Fruit fly (Drosophila melanogaster): ENCODE results near the gene dpr19.

dpr19 gene

DNA sequence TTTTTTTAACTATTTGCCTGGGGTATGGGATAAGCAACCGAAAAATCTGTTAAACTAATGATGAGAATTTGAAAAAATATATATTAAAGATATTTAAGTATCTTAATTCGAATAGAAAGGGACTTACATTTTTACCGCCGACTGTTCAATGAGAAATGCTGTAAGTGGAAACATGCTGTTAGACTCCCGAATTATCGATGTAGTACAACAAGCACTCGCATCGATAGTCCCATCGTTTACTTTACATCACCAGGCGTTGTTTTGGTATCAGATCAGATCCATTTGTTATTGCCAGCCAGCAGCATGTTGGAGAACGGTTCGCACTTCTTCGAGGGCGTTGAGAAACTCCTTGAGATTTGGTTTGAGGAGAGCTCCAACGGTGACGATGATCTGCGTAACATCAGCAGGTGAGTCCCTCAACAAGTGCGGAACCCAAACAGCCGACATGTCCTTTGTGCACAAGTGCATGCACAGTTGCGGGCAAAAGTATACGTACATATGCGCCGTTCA is 36.7 kb upstream of the dpr19 start, which contains the start of gene SamDC (continued):
- TF ChIP-seq D (optimal IDR thresholded peaks at IDR 0.05) (no peak), D (GFP tag; optimal IDR thresholded peaks at IDR 0.05) (no peak), MBD-R2 (GFP tag; IDR thresholded peaks at IDR 0.05) (peak; percentile 78), Neu2 (GFP tag; optimal IDR thresholded peaks at IDR 0.05; ENCODE audit: borderline replicate concordance) (no peak), Opbp (GFP tag; IDR thresholded peaks at IDR 0.05; ENCODE audit: partially characterized antibody) (peak; percentile 83), ap (GFP tag; IDR thresholded peaks at IDR 0.05) (no peak), CG10565 (GFP tag; optimal IDR thresholded peaks at IDR 0.05) (no peak), zen (tag; optimal IDR thresholded peaks at IDR 0.05) (peak; percentile 58), CG33557 (GFP tag; optimal IDR thresholded peaks at IDR 0.05) (no peak), HmgD (GFP tag; optimal IDR thresholded peaks at IDR 0.05) (peak; percentile 27), prd (optimal IDR thresholded peaks at IDR 0.05) (no peak), prd (GFP tag; IDR thresholded peaks at IDR 0.05) (no peak; the same call in 1 of the 3 replicates), bigmax (GFP tag; optimal IDR thresholded peaks at IDR 0.05) (peak; percentile 46), nau (GFP tag; optimal IDR thresholded peaks at IDR 0.05) (no peak), Fer2 (tag; optimal IDR thresholded peaks at IDR 0.05) (no peak), ttk (GFP tag; IDR thresholded peaks at IDR 0.05) (no peak; the same call in 1 of the 2 replicates), CG32767 (GFP tag; IDR thresholded peaks at IDR 0.05) (no peak), CG14441 (GFP tag; IDR thresholded peaks at IDR 0.05) (peak; percentile 5; the same call in 1 of the 2 replicates), run (tag; optimal IDR thresholded peaks at IDR 0.05) (no peak), CG7987 (GFP tag; optimal IDR thresholded peaks at IDR 0.05) (peak; percentile 21), ara (GFP tag; IDR thresholded peaks at IDR 0.05) (peak; percentile 58; the same call in 1 of the 2 replicates), sim (GFP tag; IDR thresholded peaks at IDR 0.05) (no peak), Vsx1 (GFP tag; optimal IDR thresholded peaks at IDR 0.05) (no peak), sens-2 (GFP tag; IDR thresholded peaks at IDR 0.05) (no peak), cwo (GFP tag; optimal IDR thresholded peaks at IDR 0.05) (no peak), Scr (GFP tag; IDR thresholded peaks at IDR 0.05; ENCODE audit: partially characterized antibody) (peak; percentile 85), Doc2 (GFP tag; IDR thresholded peaks at IDR 0.05) (no peak), tin (GFP tag; optimal IDR thresholded peaks at IDR 0.05) (peak; percentile 13), aop (GFP tag; IDR thresholded peaks at IDR 0.05) (no peak), CG17802 (tag; optimal IDR thresholded peaks at IDR 0.05) (peak; percentile 91), CG9797 (GFP tag; optimal IDR thresholded peaks at IDR 0.05) (peak; percentile 44), fd64A (GFP tag; optimal IDR thresholded peaks at IDR 0.05) (no peak), CG16779 (GFP tag; IDR thresholded peaks at IDR 0.05) (no peak), chif (GFP tag; optimal IDR thresholded peaks at IDR 0.05) (peak in 1 of 2 experiments; percentile 24), pb (GFP tag; optimal IDR thresholded peaks at IDR 0.05) (peak; percentile 39), Fer3 (tag; optimal IDR thresholded peaks at IDR 0.05) (peak; percentile 34), D19A (tag; optimal IDR thresholded peaks at IDR 0.05) (peak; percentile 55), HLH4C (GFP tag; IDR thresholded peaks at IDR 0.05; ENCODE audit: partially characterized antibody) (peak; percentile 76), MTF-1 (GFP tag; optimal IDR thresholded peaks at IDR 0.05; ENCODE audit: borderline replicate concordance) (no peak), sna (GFP tag; IDR thresholded peaks at IDR 0.05; ENCODE audit: partially characterized antibody) (peak; percentile 63), chinmo (GFP tag; IDR thresholded peaks at IDR 0.05; ENCODE audit: partially characterized antibody) (peak; percentile 90; the same call in 3 of the 4 replicates), CG3281 (GFP tag; optimal IDR thresholded peaks at IDR 0.05) (peak; percentile 26), MESR4 (GFP tag; optimal IDR thresholded peaks at IDR 0.05) (peak; percentile 88), CG1792 (GFP tag; optimal IDR thresholded peaks at IDR 0.05) (no peak), CG7928 (GFP tag; optimal IDR thresholded peaks at IDR 0.05) (no peak), CG30020 (tag; optimal IDR thresholded peaks at IDR 0.05) (peak; percentile 97), sqz (GFP tag; optimal IDR thresholded peaks at IDR 0.05) (no peak), zfh1 (GFP tag; IDR thresholded peaks at IDR 0.05) (peak; percentile 37; the same call in 1 of the 3 replicates), CHES-1-like (GFP tag; optimal IDR thresholded peaks at IDR 0.05) (no peak), CG12769 (tag; optimal IDR thresholded peaks at IDR 0.05) (peak; percentile 32)
